Worm (Caenorhabditis elegans): ENCODE measurements around the gene R11D1.2.

DNA sequence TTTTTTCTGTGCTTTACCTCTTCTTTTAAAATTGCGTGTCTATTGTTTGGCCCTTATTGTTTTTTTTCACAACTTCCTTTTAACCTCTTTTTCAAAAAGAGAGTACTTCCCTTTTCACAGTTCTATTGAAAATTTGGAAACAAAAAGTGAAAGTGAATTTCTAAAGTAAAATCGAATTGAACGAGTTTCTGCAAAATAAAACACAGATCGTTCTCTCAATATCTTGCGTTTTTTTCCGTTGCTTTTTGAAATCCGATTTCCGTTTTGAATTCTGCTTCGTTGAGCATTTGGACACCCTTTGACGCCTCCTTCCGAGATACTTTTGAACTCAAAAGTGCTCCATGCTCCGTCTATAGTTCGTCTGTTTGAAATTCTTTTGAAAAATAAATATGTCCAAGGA is 32.1 kb upstream of the R11D1.2 start:
- TF ChIP-seq jun-1 (tag; optimal IDR thresholded peaks at IDR 0.05) (no peak), elt-3 (tag; optimal IDR thresholded peaks at IDR 0.05) (no peak), dpl-1 (GFP tag; optimal IDR thresholded peaks at IDR 0.05) (no peak), swsn-7 (tag; optimal IDR thresholded peaks at IDR 0.05) (no peak), nhr-71 (tag; optimal IDR thresholded peaks at IDR 0.05) (no peak), ztf-11 (tag; optimal IDR thresholded peaks at IDR 0.05) (no peak), ama-1 (optimal IDR thresholded peaks at IDR 0.05) (no peak), lin-13 (GFP tag; optimal IDR thresholded peaks at IDR 0.05) (no peak), ceh-88 (GFP tag; IDR thresholded peaks at IDR 0.05) (no peak), unc-30 (tag; optimal IDR thresholded peaks at IDR 0.05) (no peak)
